Fruit fly (Drosophila melanogaster) whole organism, embryonic: Measurements from ENCODE around the gene ppk30.

Experiments used
- B-H2 ChIP-seq: fragments of 200-800 bp; sonication (Bioruptor generic); optimal IDR thresholded peaks from 2 replicates; lab custom pipeline; 2018; ENCODE audit warnings: missing biosample characterization, mild to moderate bottlenecking, missing genetic modification characterization
- C15 ChIP-seq: fragments of 200-800 bp; sonication (Bioruptor generic); IDR thresholded peaks from 3 replicates; pipeline ENCODE4 v1.3.6; 2022; ENCODE audit warnings: missing biosample characterization, missing genetic modification characterization
- CG3847 ChIP-seq: fragments of 200-800 bp; sonication (Bioruptor generic); IDR thresholded peaks from 2 replicates; pipeline ENCODE4 v1.3.6; 2022; ENCODE audit warnings: missing biosample characterization, missing genetic modification characterization
- Dll ChIP-seq: fragments of 200-800 bp; sonication (Bioruptor generic); IDR thresholded peaks from 4 replicates; pipeline ENCODE4 v1.3.6; 2022; ENCODE audit warnings: missing biosample characterization, missing genetic modification characterization; ENCODE audit not compliant: partially characterized antibody
- Spps ChIP-seq: fragments of 200-800 bp; sonication (Bioruptor generic); optimal IDR thresholded peaks from 2 replicates; lab custom pipeline; 2018; ENCODE audit warnings: missing biosample characterization, mild to moderate bottlenecking, missing genetic modification characterization
- chn ChIP-seq: fragments of 200-800 bp; sonication (Bioruptor generic); optimal IDR thresholded peaks from 2 replicates; lab custom pipeline; 2016; ENCODE audit warnings: missing biosample characterization, missing genetic modification characterization

DNA sequence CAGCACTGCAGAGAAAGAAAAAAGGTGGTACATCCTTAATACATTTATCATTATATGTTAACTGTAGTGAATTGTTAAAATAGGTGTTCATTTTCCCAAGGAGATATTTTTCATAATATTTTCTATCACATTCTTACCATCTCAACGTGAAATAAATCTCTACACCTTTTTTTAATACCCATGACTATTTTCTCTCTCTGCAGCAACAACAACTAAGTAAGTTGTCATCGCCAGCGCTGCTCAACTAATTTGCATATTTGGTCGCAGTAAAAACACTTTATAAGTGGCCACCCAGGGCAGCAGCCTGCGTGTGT, 21.5 kb downstream of the ppk30 start:
- TF ChIP-seq Dll (GFP tag; lab: Robert Waterston, UW) (no peak), B-H2 (GFP tag; lab: Kevin White, UChicago) (no peak), C15 (GFP tag; lab: Robert Waterston, UW) (no peak), CG3847 (0 out of 2 replicates have a peak, but pooled peaks have one; percentile 20), chn (GFP tag; lab: Kevin White, UChicago) (peak; percentile 12), Spps (tag; lab: Kevin White, UChicago) (peak; percentile 36)
